Worm (Caenorhabditis elegans): ENCODE measurements around the gene R09A8.2.

DNA sequence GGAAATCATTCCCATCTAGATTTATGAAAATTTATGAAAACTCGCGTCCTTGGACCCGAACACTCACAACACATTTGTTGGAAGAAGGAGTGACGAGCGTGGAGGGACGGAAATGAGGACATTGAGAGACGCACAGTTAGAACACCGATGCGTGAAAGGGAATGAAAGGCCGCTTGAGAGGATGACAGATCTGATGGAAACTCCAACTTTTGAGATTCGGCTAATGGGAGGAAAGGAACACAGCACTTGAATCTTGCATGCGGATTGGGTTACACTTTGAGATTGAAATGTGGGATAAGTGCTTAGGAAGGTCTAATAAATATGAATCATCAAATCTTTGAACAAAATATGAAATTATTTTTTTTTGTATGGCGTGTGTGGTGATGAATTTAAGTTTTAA lies 26.6 kb downstream of the R09A8.2 start:
- TF ChIP-seq jun-1 (tag; optimal IDR thresholded peaks at IDR 0.05) (no peak), lin-13 (GFP tag; optimal IDR thresholded peaks at IDR 0.05) (no peak), fos-1 (tag; optimal IDR thresholded peaks at IDR 0.05) (no peak), pax-3 (tag; optimal IDR thresholded peaks at IDR 0.05) (no peak), nhr-76 (tag; optimal IDR thresholded peaks at IDR 0.05) (no peak), rnt-1 (tag; optimal IDR thresholded peaks at IDR 0.05) (no peak), nhr-90 (tag; optimal IDR thresholded peaks at IDR 0.05; ENCODE audit: poor library complexity) (no peak), nhr-12 (tag; optimal IDR thresholded peaks at IDR 0.05) (no peak)
